Worm (Caenorhabditis elegans) whole organism, young adult: ENCODE data around the gene asp-14.
A peak's percentile ranks its signal among the peaks of the same experiment; 100 is the strongest.

Experiments
- C06A6.2 ChIP-seq: fragments of 200-800 bp; sonication (Bioruptor generic); conservative IDR thresholded peaks from 2 replicates; pipeline ENCODE4 v1.3.6; 2022; ENCODE audit warnings: missing genetic modification characterization, missing compliant biosample characterization
- C17E4.6 ChIP-seq: fragments of 200-800 bp; sonication (Bioruptor generic); IDR thresholded peaks from 2 replicates; pipeline ENCODE4 v1.3.6; 2022; ENCODE audit warnings: missing genetic modification reagents, missing genetic modification characterization, missing compliant biosample characterization
- F22D6.2 ChIP-seq: sonication (generic microtip); optimal IDR thresholded peaks from 2 replicates; lab custom pipeline; 2016; ENCODE audit warnings: mild to moderate bottlenecking, missing genetic modification characterization, missing compliant biosample characterization
- F23B12.7 ChIP-seq: sonication (generic microtip); optimal IDR thresholded peaks from 2 replicates; lab custom pipeline; 2017; ENCODE audit warnings: missing genetic modification characterization, mild to moderate bottlenecking, missing compliant biosample characterization, antibody characterized with exemption, moderate library complexity; ENCODE audit not compliant: insufficient read depth
- F39B2.1 ChIP-seq: fragments of 200-800 bp; sonication (Bioruptor generic); IDR thresholded peaks from 2 replicates; pipeline ENCODE4 v1.3.6; 2022; ENCODE audit warnings: missing genetic modification reagents, missing genetic modification characterization, missing compliant biosample characterization
- K11D2.4 ChIP-seq: fragments of 200-800 bp; sonication (Bioruptor generic); IDR thresholded peaks from 2 replicates; pipeline ENCODE4 v1.3.6; 2022; ENCODE audit warnings: missing genetic modification reagents, missing genetic modification characterization, missing compliant biosample characterization
- T26A5.8 ChIP-seq: sonication (generic microtip); optimal IDR thresholded peaks from 2 replicates; lab custom pipeline; 2016; ENCODE audit warnings: missing genetic modification characterization, missing compliant biosample characterization
- Y56A3A.18 ChIP-seq: fragments of 200-800 bp; sonication (Bioruptor generic); IDR thresholded peaks from 2 replicates; pipeline ENCODE4 v1.3.6; 2022; ENCODE audit warnings: missing genetic modification reagents, missing genetic modification characterization, missing compliant biosample characterization
- Y95B8A.8 ChIP-seq: fragments of 200-800 bp; sonication (Bioruptor generic); IDR thresholded peaks from 2 replicates; pipeline ENCODE4 v1.3.6; 2022; ENCODE audit warnings: missing genetic modification reagents, missing genetic modification characterization, missing compliant biosample characterization
- ama-1 ChIP-seq, 3 experiments: fragments of 150-350 bp in 1 of 3; sonication (generic microtip) in 2 of 3; optimal IDR thresholded peaks; 2 replicates each; lab custom pipeline; 2014 to 2018; ENCODE audit warnings: missing biosample characterization in 2 of 3, missing genetic modification characterization in 2 of 3, missing genetic modification reagents in 2 of 3
- attf-5 ChIP-seq: fragments of 200-800 bp; sonication (Bioruptor generic); optimal IDR thresholded peaks from 2 replicates; lab custom pipeline; 2018; ENCODE audit warnings: mild to moderate bottlenecking, missing genetic modification characterization, missing compliant biosample characterization
- ccch-3 ChIP-seq: fragments of 200-800 bp; sonication (Bioruptor generic); optimal IDR thresholded peaks from 2 replicates; lab custom pipeline; 2018; ENCODE audit warnings: mild to moderate bottlenecking, missing genetic modification characterization, missing compliant biosample characterization
- chd-7 ChIP-seq: sonication (generic microtip); optimal IDR thresholded peaks from 2 replicates; lab custom pipeline; 2016; ENCODE audit warnings: mild to moderate bottlenecking, missing genetic modification characterization, moderate library complexity, missing compliant biosample characterization
- dox-1 ChIP-seq: fragments of 200-800 bp; sonication (Bioruptor generic); IDR thresholded peaks from 2 replicates; pipeline ENCODE4 v1.3.6; 2022; ENCODE audit warnings: missing genetic modification reagents, missing genetic modification characterization, missing compliant biosample characterization
- egl-18 ChIP-seq: fragments of 200-800 bp; sonication (Bioruptor generic); IDR thresholded peaks from 2 replicates; pipeline ENCODE4 v1.3.6; 2022; ENCODE audit warnings: missing genetic modification reagents, missing genetic modification characterization, missing compliant biosample characterization
- egrh-3 ChIP-seq: fragments of 200-800 bp; sonication (Bioruptor generic); IDR thresholded peaks from 2 replicates; pipeline ENCODE4 v1.3.6; 2022; ENCODE audit warnings: missing genetic modification reagents, missing genetic modification characterization, missing compliant biosample characterization
- him-1 ChIP-seq: sonication (generic microtip); optimal IDR thresholded peaks from 2 replicates; lab custom pipeline; 2016; ENCODE audit warnings: missing genotype, missing genetic modification reagents, missing genetic modification characterization, missing compliant biosample characterization
- hlh-26 ChIP-seq: fragments of 200-800 bp; sonication (Bioruptor generic); conservative IDR thresholded peaks from 2 replicates; pipeline ENCODE4 v1.3.6; 2022; ENCODE audit warnings: missing genetic modification reagents, missing genetic modification characterization, missing compliant biosample characterization
- lag-1 ChIP-seq: fragments of 200-800 bp; sonication (Bioruptor generic); IDR thresholded peaks from 2 replicates; pipeline ENCODE4 v1.3.6; 2022; ENCODE audit warnings: missing genetic modification reagents, missing genetic modification characterization, missing compliant biosample characterization
- lin-35 ChIP-seq, 3 experiments: fragments of 150-350 bp in 2 of 3; sonication (generic microtip) in 1 of 3; optimal IDR thresholded peaks; 2 replicates each; lab custom pipeline; 2014 to 2018; ENCODE audit warnings: missing biosample characterization in 3 of 3, missing genetic modification characterization in 3 of 3, missing genetic modification reagents in 3 of 3
- lin-54 ChIP-seq: fragments of 200-800 bp; sonication (Bioruptor generic); optimal IDR thresholded peaks from 2 replicates; lab custom pipeline; 2018; ENCODE audit warnings: mild to moderate bottlenecking, missing genetic modification characterization, missing compliant biosample characterization
- mel-28 ChIP-seq: sonication (generic microtip); optimal IDR thresholded peaks from 2 replicates; lab custom pipeline; 2016; ENCODE audit warnings: borderline replicate concordance, mild to moderate bottlenecking, missing genetic modification characterization, missing compliant biosample characterization
- nfya-1 ChIP-seq: sonication (generic microtip); optimal IDR thresholded peaks from 2 replicates; lab custom pipeline; 2017; ENCODE audit warnings: antibody characterized with exemption, missing compliant biosample characterization, missing genetic modification characterization, borderline replicate concordance; ENCODE audit not compliant: insufficient read depth
- nhr-120 ChIP-seq: fragments of 200-800 bp; sonication (Bioruptor generic); IDR thresholded peaks from 2 replicates; pipeline ENCODE4 v1.3.6; 2022; ENCODE audit warnings: missing genetic modification characterization, missing compliant biosample characterization
- nhr-27 ChIP-seq: fragments of 200-800 bp; sonication (Bioruptor generic); optimal IDR thresholded peaks from 2 replicates; lab custom pipeline; 2018; ENCODE audit warnings: mild to moderate bottlenecking, missing genetic modification characterization, moderate library complexity, missing compliant biosample characterization
- nhr-80 ChIP-seq: sonication (generic microtip); optimal IDR thresholded peaks from 2 replicates; lab custom pipeline; 2016; ENCODE audit warnings: missing genetic modification characterization, missing compliant biosample characterization
- pbrm-1 ChIP-seq: fragments of 200-800 bp; sonication (Bioruptor generic); IDR thresholded peaks from 2 replicates; pipeline ENCODE4 v1.3.6; 2022; ENCODE audit warnings: missing genetic modification reagents, missing genetic modification characterization, missing compliant biosample characterization
- rcor-1 ChIP-seq: fragments of 200-800 bp; sonication (Bioruptor generic); IDR thresholded peaks from 2 replicates; pipeline ENCODE4 v1.3.6; 2022; ENCODE audit warnings: missing genetic modification reagents, missing genetic modification characterization, missing compliant biosample characterization
- rpc-1 ChIP-seq, 2 experiments: fragments of 150-350 bp in 1 of 2; sonication (generic microtip) in 1 of 2; optimal IDR thresholded peaks; 2 replicates each; lab custom pipeline; 2014 to 2018; ENCODE audit warnings: missing biosample characterization in 1 of 2, missing genetic modification characterization in 1 of 2, missing genetic modification reagents in 1 of 2, missing genotype in 1 of 2
- sdz-38 ChIP-seq: sonication (generic microtip); optimal IDR thresholded peaks from 2 replicates; lab custom pipeline; 2016; ENCODE audit warnings: missing genotype, missing genetic modification characterization, missing compliant biosample characterization
- sea-2 ChIP-seq: fragments of 200-800 bp; sonication (Bioruptor generic); IDR thresholded peaks from 2 replicates; pipeline ENCODE4 v1.3.6; 2022; ENCODE audit warnings: missing genetic modification characterization, missing compliant biosample characterization
- somi-1 ChIP-seq: fragments of 200-800 bp; sonication (Bioruptor generic); optimal IDR thresholded peaks from 2 replicates; lab custom pipeline; 2018; ENCODE audit warnings: mild to moderate bottlenecking, missing genetic modification characterization, missing compliant biosample characterization
- tlf-1 ChIP-seq: fragments of 200-800 bp; sonication (Bioruptor generic); optimal IDR thresholded peaks from 2 replicates; lab custom pipeline; 2018; ENCODE audit warnings: mild to moderate bottlenecking, missing genetic modification characterization, missing compliant biosample characterization
- unc-130 ChIP-seq: sonication (generic microtip); optimal IDR thresholded peaks from 2 replicates; lab custom pipeline; 2016; ENCODE audit warnings: missing genetic modification reagents, missing genetic modification characterization, missing compliant biosample characterization
- unc-62 ChIP-seq: fragments of 150-350 bp; optimal IDR thresholded peaks from 2 replicates; lab custom pipeline; 2014; ENCODE audit warnings: missing biosample characterization, missing genetic modification reagents, missing genetic modification characterization
- zfh-2 ChIP-seq: fragments of 200-800 bp; sonication (Bioruptor generic); conservative IDR thresholded peaks from 2 replicates; pipeline ENCODE4 v1.3.6; 2022; ENCODE audit warnings: missing genetic modification reagents, missing genetic modification characterization, missing compliant biosample characterization
- ztf-18 ChIP-seq: sonication (generic microtip); optimal IDR thresholded peaks from 2 replicates; lab custom pipeline; 2016; ENCODE audit warnings: missing genotype, mild to moderate bottlenecking, missing genetic modification characterization, missing compliant biosample characterization
- ztf-28 ChIP-seq: fragments of 200-800 bp; sonication (Bioruptor generic); IDR thresholded peaks from 2 replicates; pipeline ENCODE4 v1.3.6; 2022; ENCODE audit warnings: missing genetic modification reagents, missing genetic modification characterization, missing compliant biosample characterization

asp-14 gene

DNA sequence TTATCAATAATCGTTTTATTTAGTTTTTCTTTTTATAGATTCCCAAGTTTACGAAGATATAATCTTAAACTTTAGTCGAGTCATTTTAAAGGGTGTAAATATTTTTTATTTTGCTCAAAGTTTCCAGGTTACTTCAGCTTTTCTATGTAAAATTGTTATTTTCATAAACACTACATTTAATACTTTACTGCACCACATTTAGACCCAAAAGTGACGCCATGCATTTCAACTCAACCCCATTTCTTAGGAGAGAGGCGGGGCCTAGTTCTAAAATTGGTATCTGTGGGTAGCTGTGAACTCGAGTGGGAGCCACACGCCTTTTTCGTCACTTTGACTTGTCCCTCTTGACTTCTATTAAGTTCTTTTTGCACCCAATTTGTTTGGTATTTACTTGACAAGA, 33.9 kb downstream of the asp-14 start, which contains the start of gene T22E5.1 (continued):
- no peak for TF ChIP-seq dox-1 (GFP tag; lab: Robert Waterston, UW)

DNA sequence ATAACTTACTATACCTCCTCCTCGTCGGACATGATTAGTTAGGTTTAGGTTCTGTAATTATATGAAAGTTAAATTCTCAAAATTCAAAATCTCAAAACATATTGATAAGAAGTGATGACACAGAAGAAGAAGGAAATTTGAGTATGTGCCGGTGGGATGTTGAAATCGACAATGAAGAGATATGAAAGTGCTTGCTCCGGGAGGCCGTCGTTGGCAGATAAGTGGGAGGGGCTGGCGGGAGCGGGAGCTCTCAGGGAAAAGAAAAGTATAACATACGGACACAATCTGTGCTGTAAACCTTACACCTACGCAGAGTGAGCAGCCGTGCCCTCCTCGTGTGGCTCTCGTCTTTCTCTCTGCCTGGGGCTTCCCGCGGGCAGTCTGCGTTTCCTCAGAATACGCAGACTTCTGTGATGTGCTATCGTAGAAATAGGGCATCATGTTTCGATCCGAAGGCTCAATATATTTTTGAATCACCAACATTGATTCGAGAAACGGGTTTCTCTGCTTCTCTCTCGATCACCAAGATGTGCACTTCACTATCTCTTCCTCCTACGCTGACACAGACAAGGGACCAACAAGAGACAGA, 36.2 kb downstream of the asp-14 start, which contains the start of gene mup-2:
mup-2 (minus strand) TSS at position 51 of the 589 bp plus-strand sequence.
- TF ChIP-seq F23B12.7 = no peak
- no peak for TF ChIP-seq F22D6.2 (tag; lab: Kevin White, UChicago)
- no peak for TF ChIP-seq ccch-3 (GFP tag; lab: Kevin White, UChicago)
- no peak for TF ChIP-seq hlh-26 (GFP tag; lab: Robert Waterston, UW)
- no peak for TF ChIP-seq lag-1 (GFP tag; lab: Robert Waterston, UW)
- no peak for TF ChIP-seq chd-7 (tag; lab: Kevin White, UChicago)
- no peak for TF ChIP-seq ztf-28
- no peak for TF ChIP-seq egl-18 (GFP tag; lab: Robert Waterston, UW)
- TF ChIP-seq sdz-38 = no peak
- TF ChIP-seq ztf-18 (tag; lab: Kevin White, UChicago) = no peak
- TF ChIP-seq attf-5 = no peak
- peak; percentile 40 for TF ChIP-seq somi-1
- TF ChIP-seq K11D2.4 (GFP tag; lab: Robert Waterston, UW) = no peak
- TF ChIP-seq lin-54 (GFP tag; lab: Kevin White, UChicago) = no peak
- TF ChIP-seq ama-1 (optimal IDR thresholded peaks at IDR 0.05; lab: Kevin White, UChicago) = no peak
- TF ChIP-seq ama-1 (GFP tag; optimal IDR thresholded peaks at IDR 0.05; lab: Kevin White, UChicago) = no peak
- no peak for TF ChIP-seq pbrm-1 (GFP tag; lab: Robert Waterston, UW)
- no peak for TF ChIP-seq lin-35 (GFP tag; optimal IDR thresholded peaks at IDR 0.05; lab: Kevin White, UChicago)
- no peak for TF ChIP-seq rpc-1 (optimal IDR thresholded peaks at IDR 0.05; lab: Kevin White, UChicago)
- TF ChIP-seq rpc-1 (tag; optimal IDR thresholded peaks at IDR 0.05; lab: Kevin White, UChicago) = no peak
- TF ChIP-seq him-1 (tag; lab: Kevin White, UChicago) = no peak
- TF ChIP-seq unc-130 (GFP tag; lab: Kevin White, UChicago) = no peak
- TF ChIP-seq mel-28 (tag; lab: Kevin White, UChicago) = no peak
- TF ChIP-seq rcor-1 = 0 out of 2 replicates have a peak, but pooled peaks have one; percentile 13
- peak; percentile 88 for TF ChIP-seq zfh-2 (GFP tag; lab: Robert Waterston, UW)
- no peak for TF ChIP-seq Y56A3A.18 (GFP tag; lab: Robert Waterston, UW)

DNA sequence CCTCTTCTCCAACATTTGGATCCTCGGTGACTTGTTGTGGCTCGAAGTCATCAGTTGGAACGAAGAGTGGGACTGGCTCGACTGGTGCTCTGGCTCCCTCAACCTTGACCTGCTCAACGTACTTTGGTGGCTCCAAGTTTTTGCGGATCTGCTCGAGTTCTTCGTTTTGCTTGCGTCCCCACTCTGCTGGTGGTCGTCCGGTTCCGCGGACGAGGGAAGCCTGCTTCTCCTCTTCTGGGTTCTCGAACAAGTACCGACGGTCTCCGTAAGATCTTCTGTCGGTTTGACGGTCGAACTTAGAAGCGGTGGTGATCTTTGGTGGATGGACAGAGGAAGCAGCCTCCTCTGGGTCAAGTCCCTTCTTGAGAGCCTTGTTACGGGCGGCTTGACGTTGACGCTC, 37.8 kb downstream of the asp-14 start:
- TF ChIP-seq zfh-2 (GFP tag; lab: Robert Waterston, UW) = peak; percentile 78
- no peak for TF ChIP-seq C17E4.6 (GFP tag; lab: Robert Waterston, UW)
- TF ChIP-seq egrh-3 = peak; percentile 12; the same call in 1 of the 2 replicates

DNA sequence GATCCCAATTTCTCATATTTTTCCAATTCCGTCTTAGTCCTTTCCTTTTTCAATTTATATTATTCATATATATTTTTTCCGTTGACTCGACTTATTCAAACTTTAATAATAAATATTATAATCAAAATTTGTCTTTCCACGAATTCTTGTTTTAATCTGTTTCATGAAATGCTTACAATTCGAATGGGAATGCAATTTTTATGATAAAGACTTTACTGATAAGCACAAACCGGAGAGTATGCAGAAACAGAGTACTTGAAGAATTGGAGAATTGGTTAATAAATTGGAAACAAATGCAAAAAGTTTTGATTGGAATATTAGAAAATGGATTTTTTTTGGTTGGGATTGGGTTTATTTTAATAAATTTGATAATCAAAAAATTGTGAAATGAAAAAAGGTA, 38.2 kb downstream of the asp-14 start:
- TF ChIP-seq nhr-80 (tag; lab: Kevin White, UChicago) = peak; percentile 20
- TF ChIP-seq nhr-120 (GFP tag; lab: Robert Waterston, UW) = no peak
- TF ChIP-seq ztf-28 = no peak

DNA sequence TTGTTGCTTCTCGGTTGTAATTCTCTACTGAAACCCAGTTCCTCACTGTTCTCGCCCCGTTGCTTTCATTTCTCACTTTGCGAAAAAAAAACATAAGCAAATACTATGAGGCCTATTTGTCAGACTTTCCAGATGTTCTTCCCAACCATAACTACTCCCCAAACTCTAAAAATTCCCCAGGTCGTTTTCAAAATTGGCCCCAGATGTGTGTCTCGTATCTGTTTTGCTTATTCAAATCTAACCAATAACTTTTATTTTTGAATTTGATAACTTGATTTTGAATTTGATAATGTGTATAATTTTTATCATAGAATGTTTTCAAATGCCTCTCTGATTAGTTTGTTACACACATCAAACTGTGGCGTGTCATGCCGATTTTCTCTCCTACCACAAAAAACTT, 38.7 kb downstream of the asp-14 start:
- TF ChIP-seq sea-2 (GFP tag; lab: Robert Waterston, UW) (no peak), tlf-1 (no peak), nhr-27 (tag; lab: Kevin White, UChicago) (no peak), T26A5.8 (tag; lab: Kevin White, UChicago) (no peak), nfya-1 (tag; lab: Kevin White, UChicago) (no peak), Y95B8A.8 (no peak), F39B2.1 (no peak), ztf-28 (no peak), unc-62 (no peak), C06A6.2 (no peak)
